Worm (Caenorhabditis elegans) whole organism, L4 larva: Measurements from ENCODE around the gene klo-1.

Experiments
- F37D6.2 ChIP-seq: sonication (generic microtip); optimal IDR thresholded peaks from 2 replicates; lab custom pipeline; 2016; ENCODE audit warnings: mild to moderate bottlenecking, missing genetic modification characterization, missing compliant biosample characterization
- F44E2.7 ChIP-seq: fragments of 200-800 bp; sonication (Bioruptor generic); IDR thresholded peaks from 2 replicates; pipeline ENCODE4 v2.1.2; 2022; ENCODE audit warnings: missing genetic modification characterization, missing compliant biosample characterization
- F49E8.2 ChIP-seq: sonication (generic microtip); optimal IDR thresholded peaks from 2 replicates; lab custom pipeline; 2016; ENCODE audit warnings: missing compliant biosample characterization, mild to moderate bottlenecking, missing genetic modification characterization, borderline replicate concordance
- T20F7.1 ChIP-seq: fragments of 200-800 bp; sonication (Bioruptor generic); optimal IDR thresholded peaks from 2 replicates; lab custom pipeline; 2018; ENCODE audit warnings: mild to moderate bottlenecking, missing genetic modification characterization, missing compliant biosample characterization
- T26A8.4 ChIP-seq: fragments of 200-800 bp; sonication (Bioruptor generic); IDR thresholded peaks from 2 replicates; pipeline ENCODE4 v1.3.6; 2022; ENCODE audit warnings: missing genetic modification characterization, missing compliant biosample characterization
- Y105C5A.15 ChIP-seq: fragments of 200-800 bp; sonication (Bioruptor generic); IDR thresholded peaks from 2 replicates; pipeline ENCODE4 v1.3.6; 2022; ENCODE audit warnings: missing genetic modification characterization, missing compliant biosample characterization
- Y5F2A.4 ChIP-seq: fragments of 200-800 bp; sonication (Bioruptor generic); optimal IDR thresholded peaks from 2 replicates; lab custom pipeline; 2018; ENCODE audit warnings: mild to moderate bottlenecking, missing genetic modification characterization, missing compliant biosample characterization
- ZK546.5 ChIP-seq, 2 experiments: sonication (generic microtip); optimal IDR thresholded peaks; 2 replicates each; lab custom pipeline; 2017; ENCODE audit warnings: missing biosample characterization in 2 of 2, missing genetic modification characterization in 2 of 2
- aly-2 ChIP-seq: sonication (generic microtip); optimal IDR thresholded peaks from 2 replicates; lab custom pipeline; 2018; ENCODE audit warnings: missing biosample characterization, missing genetic modification characterization
- ama-1 ChIP-seq: fragments of 150-350 bp; optimal IDR thresholded peaks from 2 replicates; lab custom pipeline; 2014; ENCODE audit warnings: inconsistent platforms, mixed read lengths
- arid-1 ChIP-seq: fragments of 200-800 bp; sonication (Bioruptor generic); conservative IDR thresholded peaks from 2 replicates; pipeline ENCODE4 v1.3.6; 2022; ENCODE audit warnings: missing genetic modification reagents, missing genetic modification characterization, missing compliant biosample characterization
- daf-16 ChIP-seq, 3 experiments: sonication (generic microtip); optimal IDR thresholded peaks; 2 replicates each; lab custom pipeline; 2016 to 2017; ENCODE audit warnings: missing genetic modification characterization in 3 of 3, missing genetic modification reagents in 3 of 3, mild to moderate bottlenecking in 2 of 3, missing compliant biosample characterization in 2 of 3, missing biosample characterization in 1 of 3, moderate library complexity in 1 of 3
- dmd-6 ChIP-seq: fragments of 200-800 bp; sonication (Bioruptor generic); IDR thresholded peaks from 2 replicates; pipeline ENCODE4 v1.3.6; 2022; ENCODE audit warnings: missing genetic modification reagents, missing genetic modification characterization, missing compliant biosample characterization
- dmd-8 ChIP-seq: fragments of 200-800 bp; sonication (Bioruptor generic); IDR thresholded peaks from 2 replicates; pipeline ENCODE4 v1.3.6; 2022; ENCODE audit warnings: missing genetic modification characterization, missing compliant biosample characterization
- dmd-9 ChIP-seq: fragments of 200-800 bp; sonication (Bioruptor generic); IDR thresholded peaks from 2 replicates; pipeline ENCODE4 v1.3.6; 2022; ENCODE audit warnings: missing genetic modification reagents, missing genetic modification characterization, missing compliant biosample characterization
- dve-1 ChIP-seq: sonication (generic microtip); optimal IDR thresholded peaks from 2 replicates; lab custom pipeline; 2017; ENCODE audit warnings: antibody characterized with exemption, mild to moderate bottlenecking, missing genetic modification characterization, missing compliant biosample characterization; ENCODE audit not compliant: insufficient read depth
- hlh-11 ChIP-seq: fragments of 200-800 bp; sonication (Bioruptor generic); optimal IDR thresholded peaks from 2 replicates; lab custom pipeline; 2018; ENCODE audit warnings: mild to moderate bottlenecking, missing genetic modification characterization, missing compliant biosample characterization
- hlh-30 ChIP-seq: sonication (generic microtip); optimal IDR thresholded peaks from 2 replicates; lab custom pipeline; 2017; ENCODE audit warnings: antibody characterized with exemption, mild to moderate bottlenecking, missing genetic modification characterization, missing compliant biosample characterization; ENCODE audit not compliant: insufficient read depth
- lin-15B ChIP-seq: fragments of 150-350 bp; sonication (generic microtip); optimal IDR thresholded peaks from 3 replicates; lab custom pipeline; 2014; ENCODE audit warnings: missing biosample characterization, missing genetic modification characterization
- lin-38 ChIP-seq: fragments of 200-800 bp; sonication (Bioruptor generic); IDR thresholded peaks from 2 replicates; pipeline ENCODE4 v1.3.6; 2022; ENCODE audit warnings: missing genetic modification reagents, missing genetic modification characterization, missing compliant biosample characterization
- lin-39 ChIP-seq: fragments of 150-350 bp; optimal IDR thresholded peaks from 2 replicates; lab custom pipeline; 2014; ENCODE audit warnings: missing biosample characterization, missing genetic modification reagents, missing genetic modification characterization
- mdt-29 ChIP-seq: fragments of 200-800 bp; sonication (Bioruptor generic); IDR thresholded peaks from 2 replicates; pipeline ENCODE4 v1.3.6; 2022; ENCODE audit warnings: missing genetic modification reagents, missing genetic modification characterization, missing compliant biosample characterization
- mes-2 ChIP-seq: sonication (generic microtip); optimal IDR thresholded peaks from 2 replicates; lab custom pipeline; 2016; ENCODE audit warnings: missing genotype, mild to moderate bottlenecking, missing genetic modification characterization, missing compliant biosample characterization; ENCODE audit not compliant: poor library complexity, severe bottlenecking
- nhr-10 ChIP-seq: fragments of 150-350 bp; optimal IDR thresholded peaks from 2 replicates; lab custom pipeline; 2014; ENCODE audit warnings: missing biosample characterization, missing genetic modification characterization
- nhr-111 ChIP-seq: fragments of 200-800 bp; sonication (Bioruptor generic); optimal IDR thresholded peaks from 2 replicates; lab custom pipeline; 2018; ENCODE audit warnings: mild to moderate bottlenecking, missing genetic modification characterization, missing compliant biosample characterization
- nhr-25 ChIP-seq: sonication (generic microtip); optimal IDR thresholded peaks from 2 replicates; lab custom pipeline; 2017; ENCODE audit warnings: missing genetic modification characterization, mild to moderate bottlenecking, missing compliant biosample characterization, antibody characterized with exemption, moderate library complexity, borderline replicate concordance; ENCODE audit not compliant: insufficient read depth
- nhr-28 ChIP-seq: fragments of 150-350 bp; optimal IDR thresholded peaks from 2 replicates; lab custom pipeline; 2014; ENCODE audit warnings: missing biosample characterization, missing genetic modification characterization
- nhr-41 ChIP-seq: fragments of 200-800 bp; sonication (Bioruptor generic); IDR thresholded peaks from 2 replicates; pipeline ENCODE4 v1.3.6; 2022; ENCODE audit warnings: missing genetic modification reagents, missing genetic modification characterization, missing compliant biosample characterization
- nhr-42 ChIP-seq: fragments of 200-800 bp; sonication (Bioruptor generic); IDR thresholded peaks from 2 replicates; pipeline ENCODE4 v1.3.6; 2022; ENCODE audit warnings: missing genetic modification characterization, missing compliant biosample characterization
- nhr-77 ChIP-seq: fragments of 150-350 bp; optimal IDR thresholded peaks from 2 replicates; lab custom pipeline; 2014; ENCODE audit warnings: missing biosample characterization, missing genetic modification characterization
- php-3 ChIP-seq: fragments of 200-800 bp; sonication (Bioruptor generic); IDR thresholded peaks from 2 replicates; pipeline ENCODE4 v1.3.6; 2022; ENCODE audit warnings: missing genetic modification reagents, missing genetic modification characterization, missing compliant biosample characterization
- pqm-1 ChIP-seq: sonication (generic microtip); optimal IDR thresholded peaks from 2 replicates; lab custom pipeline; 2017; ENCODE audit warnings: missing biosample characterization, missing genetic modification characterization
- rbr-2 ChIP-seq: sonication (generic microtip); optimal IDR thresholded peaks from 2 replicates; lab custom pipeline; 2016; ENCODE audit warnings: missing genotype, missing genetic modification characterization, missing compliant biosample characterization
- sdz-12 ChIP-seq: fragments of 200-800 bp; sonication (Bioruptor generic); optimal IDR thresholded peaks from 2 replicates; lab custom pipeline; 2018; ENCODE audit warnings: mild to moderate bottlenecking, missing genetic modification characterization, missing compliant biosample characterization
- tra-1 ChIP-seq: fragments of 200-800 bp; sonication (Bioruptor generic); IDR thresholded peaks from 2 replicates; pipeline ENCODE4 v1.3.6; 2022; ENCODE audit warnings: missing genetic modification reagents, missing genetic modification characterization, missing compliant biosample characterization
- unc-39 ChIP-seq: sonication (generic microtip); optimal IDR thresholded peaks from 2 replicates; lab custom pipeline; 2017; ENCODE audit warnings: missing biosample characterization, missing genetic modification characterization
- zag-1 ChIP-seq: fragments of 150-350 bp; optimal IDR thresholded peaks from 2 replicates; lab custom pipeline; 2014; ENCODE audit warnings: missing biosample characterization, missing genetic modification characterization
- zfp-3 ChIP-seq: fragments of 200-800 bp; sonication (Bioruptor generic); conservative IDR thresholded peaks from 2 replicates; pipeline ENCODE4 v1.3.6; 2022; ENCODE audit warnings: missing genetic modification reagents, missing genetic modification characterization, missing compliant biosample characterization
- zip-2 ChIP-seq: fragments of 150-350 bp; optimal IDR thresholded peaks from 2 replicates; lab custom pipeline; 2014; ENCODE audit warnings: missing biosample characterization, missing genetic modification characterization
- ztf-7 ChIP-seq: fragments of 150-350 bp; optimal IDR thresholded peaks from 2 replicates; lab custom pipeline; 2014; ENCODE audit warnings: missing biosample characterization, missing genetic modification characterization

The klo-1 gene

ce11 chrIV:7783801-7784411 lies 35.9 kb upstream of the klo-1 start, which contains the start of gene tag-321:
tag-321 (minus strand) TSS chrIV:7783851.
- TF ChIP-seq nhr-28: peak; percentile 75
- TF ChIP-seq ztf-7 (tag; lab: Kevin White, UChicago): no peak
- no peak for TF ChIP-seq nhr-25
- TF ChIP-seq hlh-30 (tag; lab: Kevin White, UChicago): peak; percentile 49
- no peak for TF ChIP-seq rbr-2 (tag; lab: Kevin White, UChicago)
- no peak for TF ChIP-seq aly-2
- peak; percentile 36 for TF ChIP-seq hlh-11 (tag; lab: Kevin White, UChicago)
- TF ChIP-seq nhr-42: no peak
- no peak for TF ChIP-seq sdz-12 (GFP tag; lab: Kevin White, UChicago)
- peak; percentile 32 for TF ChIP-seq nhr-77
- no peak for TF ChIP-seq nhr-10
- TF ChIP-seq unc-39 (tag; lab: Kevin White, UChicago): no peak
- TF ChIP-seq daf-16 (GFP tag; optimal IDR thresholded peaks at IDR 0.05; lab: Kevin White, UChicago): no peak
- peak; percentile 82 for TF ChIP-seq daf-16 (tag; optimal IDR thresholded peaks at IDR 0.05; lab: Kevin White, UChicago)
- no peak for TF ChIP-seq ama-1 (lab: Kevin White, UChicago)
- TF ChIP-seq lin-15B (tag; lab: Kevin White, UChicago): no peak
- no peak for TF ChIP-seq Y5F2A.4 (GFP tag; lab: Kevin White, UChicago)
- peak; percentile 62 for TF ChIP-seq dve-1 (tag; lab: Kevin White, UChicago)
- peak; percentile 28 for TF ChIP-seq mes-2 (tag; lab: Kevin White, UChicago)
- peak; percentile 60 for TF ChIP-seq dmd-6 (GFP tag; lab: Robert Waterston, UW)

- TF ChIP-seq arid-1 (GFP tag; lab: Robert Waterston, UW) (0 out of 2 replicates have a peak, but pooled peaks have one; percentile 33), dmd-8 (GFP tag; lab: Robert Waterston, UW) (no peak), zip-2 (no peak), dve-1 (tag; lab: Kevin White, UChicago) (peak; percentile 57), tra-1 (GFP tag; lab: Robert Waterston, UW) (no peak), F44E2.7 (no peak), zfp-3 (GFP tag; lab: Robert Waterston, UW) (peak; percentile 60; the same call in 1 of the 2 replicates), php-3 (GFP tag; lab: Robert Waterston, UW) (peak; percentile 63), ZK546.5 (tag; optimal IDR thresholded peaks at IDR 0.05; lab: Kevin White, UChicago) (no peak), dmd-9 (GFP tag; lab: Robert Waterston, UW) (no peak), zag-1 (tag; lab: Kevin White, UChicago) (no peak), F37D6.2 (no peak), nhr-111 (GFP tag; lab: Kevin White, UChicago) (no peak), pqm-1 (tag; lab: Kevin White, UChicago) (peak; percentile 9), lin-39 (tag; lab: Kevin White, UChicago) (no peak), T26A8.4 (GFP tag; lab: Robert Waterston, UW) (peak; percentile 64; the same call in 1 of the 2 replicates), hlh-11 (tag; lab: Kevin White, UChicago) (no peak), lin-38 (GFP tag; lab: Robert Waterston, UW) (peak; percentile 43; the same call in 1 of the 2 replicates), nhr-41 (GFP tag; lab: Robert Waterston, UW) (no peak), aly-2 (no peak), F49E8.2 (no peak), nhr-42 (no peak), daf-16 (GFP tag; optimal IDR thresholded peaks at IDR 0.05; lab: Kevin White, UChicago) (no peak), daf-16 (tag; optimal IDR thresholded peaks at IDR 0.05; lab: Kevin White, UChicago) (peak; percentile 42), T20F7.1 (GFP tag; lab: Kevin White, UChicago) (no peak), nhr-28 (peak; percentile 68), Y105C5A.15 (GFP tag; lab: Robert Waterston, UW) (no peak), mdt-29 (no peak)
Measured at ce11 chrIV:7782292-7782691, 34.3 kb upstream of the klo-1 start, which contains the start of gene sec-10. sec-10 (minus strand) TSS chrIV:7782499.
